Fruit fly (Drosophila melanogaster): ENCODE results near the gene drd.

Gene drd

DNA sequence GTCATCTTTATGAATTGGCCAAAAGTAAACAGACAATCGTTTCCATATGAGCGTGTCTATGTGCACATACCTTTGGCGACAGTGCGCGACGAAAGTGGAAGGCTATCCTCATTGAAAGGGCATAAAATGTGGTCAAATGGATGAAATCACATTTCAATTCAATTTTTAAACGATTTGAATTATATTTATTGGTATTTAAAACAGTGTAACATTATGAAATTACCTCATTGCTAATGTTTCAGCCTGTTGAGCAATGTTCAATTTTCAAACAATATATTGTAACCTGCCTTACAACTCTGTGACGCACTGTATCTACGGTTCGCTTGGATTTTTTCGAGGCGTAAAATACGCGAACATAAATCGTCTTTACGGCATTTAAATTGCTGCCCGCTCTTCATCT, 5.4 kb upstream of the drd start (continued):
- TF ChIP-seq CG33557 (GFP tag; optimal IDR thresholded peaks at IDR 0.05): no peak
- TF ChIP-seq yki (optimal IDR thresholded peaks at IDR 0.05): no peak
- TF ChIP-seq CG13624 (GFP tag; optimal IDR thresholded peaks at IDR 0.05): peak; percentile 33
- TF ChIP-seq br (optimal IDR thresholded peaks at IDR 0.05): no peak
- peak; percentile 9 for TF ChIP-seq CG12219 (GFP tag; optimal IDR thresholded peaks at IDR 0.05)
- no peak for TF ChIP-seq gcm2 (GFP tag; optimal IDR thresholded peaks at IDR 0.05)
- peak; percentile 34 for TF ChIP-seq HHEX (GFP tag; optimal IDR thresholded peaks at IDR 0.05)
- peak; percentile 73 for TF ChIP-seq Atf6 (GFP tag; IDR thresholded peaks at IDR 0.05)
- TF ChIP-seq Mes4 (GFP tag; optimal IDR thresholded peaks at IDR 0.05): no peak
- no peak for TF ChIP-seq jigr1 (GFP tag; IDR thresholded peaks at IDR 0.05)
- no peak for TF ChIP-seq Bgb (GFP tag; IDR thresholded peaks at IDR 0.05; ENCODE audit: partially characterized antibody)
- TF ChIP-seq ara (GFP tag; IDR thresholded peaks at IDR 0.05): no peak
- no peak for TF ChIP-seq CHES-1-like (GFP tag; optimal IDR thresholded peaks at IDR 0.05)
- peak; percentile 39 for TF ChIP-seq CG12155 (GFP tag; optimal IDR thresholded peaks at IDR 0.05)
- TF ChIP-seq CG17328 (GFP tag; IDR thresholded peaks at IDR 0.05): no peak
- TF ChIP-seq CG3407 (GFP tag; optimal IDR thresholded peaks at IDR 0.05): no peak
- no peak for TF ChIP-seq BEAF-32 (GFP tag; optimal IDR thresholded peaks at IDR 0.05)
- 0 out of 2 replicates have a peak, but pooled peaks have one; percentile 6 for TF ChIP-seq CG4730 (GFP tag; IDR thresholded peaks at IDR 0.05)
- TF ChIP-seq CG6175 (GFP tag; IDR thresholded peaks at IDR 0.05): no peak
- TF ChIP-seq cg (GFP tag; optimal IDR thresholded peaks at IDR 0.05): no peak
- peak; percentile 39 for TF ChIP-seq CG12659 (GFP tag; optimal IDR thresholded peaks at IDR 0.05)
- TF ChIP-seq Dip2 (GFP tag; IDR thresholded peaks at IDR 0.05): no peak
- peak; percentile 33 for TF ChIP-seq CG13296 (GFP tag; optimal IDR thresholded peaks at IDR 0.05)
- TF ChIP-seq CG33213 (GFP tag; optimal IDR thresholded peaks at IDR 0.05): no peak
- TF ChIP-seq Neu2 (GFP tag; optimal IDR thresholded peaks at IDR 0.05; ENCODE audit: borderline replicate concordance): no peak
- TF ChIP-seq HLH4C (GFP tag; IDR thresholded peaks at IDR 0.05; ENCODE audit: partially characterized antibody): no peak
- TF ChIP-seq CG14710 (tag; optimal IDR thresholded peaks at IDR 0.05): no peak
- TF ChIP-seq Antp (GFP tag; optimal IDR thresholded peaks at IDR 0.05): no peak
- no peak for TF ChIP-seq CG32767 (GFP tag; IDR thresholded peaks at IDR 0.05)
- TF ChIP-seq CG7357 (GFP tag; IDR thresholded peaks at IDR 0.05): 0 out of 3 replicates have a peak, but pooled peaks have one; percentile 24
- TF ChIP-seq CG6765 (GFP tag; optimal IDR thresholded peaks at IDR 0.05): no peak
- no peak for TF ChIP-seq Spps (tag; optimal IDR thresholded peaks at IDR 0.05)
- no peak for TF ChIP-seq CG17829 (tag; optimal IDR thresholded peaks at IDR 0.05)
- no peak for TF ChIP-seq CG7987 (GFP tag; optimal IDR thresholded peaks at IDR 0.05)
- no peak for TF ChIP-seq CG15479 (GFP tag; optimal IDR thresholded peaks at IDR 0.05)
- TF ChIP-seq Xbp1 (GFP tag; optimal IDR thresholded peaks at IDR 0.05): peak; percentile 3
- no peak for TF ChIP-seq ems (GFP tag; optimal IDR thresholded peaks at IDR 0.05)
- TF ChIP-seq pb (GFP tag; optimal IDR thresholded peaks at IDR 0.05): no peak
- TF ChIP-seq salm (tag; optimal IDR thresholded peaks at IDR 0.05): no peak
- no peak for TF ChIP-seq kay (GFP tag; optimal IDR thresholded peaks at IDR 0.05)
- TF ChIP-seq Rx (GFP tag; IDR thresholded peaks at IDR 0.05): no peak
- TF ChIP-seq CG14667 (GFP tag; IDR thresholded peaks at IDR 0.05): no peak
- peak; percentile 70 for TF ChIP-seq al (GFP tag; IDR thresholded peaks at IDR 0.05)
- TF ChIP-seq toy (GFP tag; IDR thresholded peaks at IDR 0.05): no peak
- TF ChIP-seq CoRest (tag; optimal IDR thresholded peaks at IDR 0.05): peak; percentile 59
- TF ChIP-seq CG18599 (GFP tag; optimal IDR thresholded peaks at IDR 0.05): peak; percentile 54
- TF ChIP-seq CG13287 (GFP tag; IDR thresholded peaks at IDR 0.05; ENCODE audit: partially characterized antibody): no peak
- TF ChIP-seq ewg (GFP tag; optimal IDR thresholded peaks at IDR 0.05): no peak
- TF ChIP-seq Fer1 (GFP tag; optimal IDR thresholded peaks at IDR 0.05): peak; percentile 35
- no peak for TF ChIP-seq Doc3 (GFP tag; IDR thresholded peaks at IDR 0.05; ENCODE audit: partially characterized antibody)
- no peak for TF ChIP-seq Sry-δ (GFP tag; optimal IDR thresholded peaks at IDR 0.05)
- no peak for TF ChIP-seq dimm (GFP tag; IDR thresholded peaks at IDR 0.05)
